Worm (Caenorhabditis elegans) whole organism, L1 larva: ENCODE measurements around the gene taf-6.2.

Experiments
- C04F5.9 ChIP-seq: sonication (generic microtip); optimal IDR thresholded peaks from 2 replicates; lab custom pipeline; 2016; ENCODE audit warnings: missing genetic modification characterization, missing compliant biosample characterization
- C16A3.4 ChIP-seq: fragments of 150-350 bp; optimal IDR thresholded peaks from 2 replicates; lab custom pipeline; 2014; ENCODE audit warnings: missing biosample characterization, missing genetic modification characterization
- alr-1 ChIP-seq: fragments of 200-800 bp; sonication (Bioruptor generic); optimal IDR thresholded peaks from 2 replicates; lab custom pipeline; 2018; ENCODE audit warnings: borderline replicate concordance, mild to moderate bottlenecking, missing genetic modification characterization, missing compliant biosample characterization
- aly-2 ChIP-seq: fragments of 150-350 bp; optimal IDR thresholded peaks from 2 replicates; lab custom pipeline; 2014; ENCODE audit warnings: missing biosample characterization, missing genetic modification characterization
- blmp-1 ChIP-seq: fragments of 150-350 bp; optimal IDR thresholded peaks from 2 replicates; lab custom pipeline; 2014; ENCODE audit warnings: missing biosample characterization, missing genetic modification characterization
- ceh-8 ChIP-seq: fragments of 200-800 bp; sonication (Bioruptor generic); optimal IDR thresholded peaks from 2 replicates; lab custom pipeline; 2018; ENCODE audit warnings: mild to moderate bottlenecking, missing genetic modification characterization, moderate library complexity, missing compliant biosample characterization
- ceh-90 ChIP-seq: sonication (generic microtip); optimal IDR thresholded peaks from 2 replicates; lab custom pipeline; 2016; ENCODE audit warnings: missing genetic modification characterization, missing compliant biosample characterization
- ces-1 ChIP-seq: fragments of 150-350 bp; optimal IDR thresholded peaks from 2 replicates; lab custom pipeline; 2014; ENCODE audit warnings: missing biosample characterization, missing genetic modification reagents, missing genetic modification characterization
- dpl-1 ChIP-seq, 3 experiments: fragments of 150-350 bp in 2 of 3; sonication (generic microtip) in 1 of 3; optimal IDR thresholded peaks; 2 replicates each; lab custom pipeline; 2014 to 2017; ENCODE audit warnings: missing biosample characterization in 3 of 3, missing genetic modification characterization in 3 of 3, missing genetic modification reagents in 3 of 3
- efl-1 ChIP-seq, 4 experiments: fragments of 150-350 bp; optimal IDR thresholded peaks in 3 of 4; peaks in 1 of 4; 1 replicate in 1 of 4; 2 replicates in 3 of 4; lab custom pipeline; 2014; ENCODE audit warnings: missing biosample characterization in 2 of 4, missing genetic modification characterization in 2 of 4, missing genetic modification reagents in 2 of 4
- egl-13 ChIP-seq: sonication (generic microtip); optimal IDR thresholded peaks from 2 replicates; lab custom pipeline; 2016; ENCODE audit warnings: missing genotype, missing genetic modification reagents, missing genetic modification characterization, missing compliant biosample characterization
- egl-27 ChIP-seq, 2 experiments: fragments of 150-350 bp in 1 of 2; sonication (generic microtip); optimal IDR thresholded peaks; 3 replicates each; lab custom pipeline; 2017 to 2018; ENCODE audit warnings: missing biosample characterization in 2 of 2, missing genetic modification characterization in 2 of 2, missing genetic modification reagents in 2 of 2
- elt-2 ChIP-seq: sonication (generic microtip); optimal IDR thresholded peaks from 2 replicates; lab custom pipeline; 2016; ENCODE audit warnings: missing genetic modification characterization, mild to moderate bottlenecking, inconsistent platforms, missing compliant biosample characterization, missing genetic modification reagents
- elt-3 ChIP-seq, 6 experiments: fragments of 150-350 bp in 1 of 6; sonication (generic microtip); optimal IDR thresholded peaks; 2 replicates each; lab custom pipeline; 2017 to 2018; ENCODE audit warnings: missing biosample characterization in 6 of 6, missing genetic modification characterization in 6 of 6, inconsistent platforms in 1 of 6
- fkh-10 ChIP-seq: sonication (generic microtip); optimal IDR thresholded peaks from 2 replicates; lab custom pipeline; 2017; ENCODE audit warnings: missing biosample characterization, missing genetic modification reagents, missing genetic modification characterization
- fkh-4 ChIP-seq: sonication (generic microtip); optimal IDR thresholded peaks from 2 replicates; lab custom pipeline; 2016; ENCODE audit warnings: missing compliant biosample characterization, missing genetic modification characterization, borderline replicate concordance
- fkh-8 ChIP-seq: sonication (generic microtip); optimal IDR thresholded peaks from 2 replicates; lab custom pipeline; 2016; ENCODE audit warnings: mild to moderate bottlenecking, missing genetic modification characterization, missing compliant biosample characterization
- fos-1 ChIP-seq: fragments of 150-350 bp; optimal IDR thresholded peaks from 2 replicates; lab custom pipeline; 2014; ENCODE audit warnings: missing biosample characterization, missing genetic modification characterization
- grh-1 ChIP-seq: fragments of 200-800 bp; sonication (Bioruptor generic); IDR thresholded peaks from 2 replicates; pipeline ENCODE4 v1.3.6; 2022; ENCODE audit warnings: missing genetic modification reagents, missing genetic modification characterization, missing compliant biosample characterization
- hlh-4 ChIP-seq: sonication (generic microtip); optimal IDR thresholded peaks from 2 replicates; lab custom pipeline; 2016; ENCODE audit warnings: mild to moderate bottlenecking, missing genetic modification characterization, missing compliant biosample characterization
- irx-1 ChIP-seq: sonication (generic microtip); optimal IDR thresholded peaks from 2 replicates; lab custom pipeline; 2016; ENCODE audit warnings: missing genetic modification characterization, missing compliant biosample characterization
- jun-1 ChIP-seq: fragments of 150-350 bp; optimal IDR thresholded peaks from 2 replicates; lab custom pipeline; 2014; ENCODE audit warnings: missing biosample characterization, missing genetic modification reagents, missing genetic modification characterization
- lin-14 ChIP-seq: fragments of 200-800 bp; sonication (Bioruptor generic); optimal IDR thresholded peaks from 2 replicates; lab custom pipeline; 2018; ENCODE audit warnings: mild to moderate bottlenecking, missing genetic modification characterization, moderate library complexity, missing compliant biosample characterization
- lin-15B ChIP-seq: fragments of 150-350 bp; sonication (generic microtip); optimal IDR thresholded peaks from 3 replicates; lab custom pipeline; 2014; ENCODE audit warnings: missing biosample characterization, missing genetic modification characterization
- lin-35 ChIP-seq, 2 experiments: fragments of 150-350 bp; optimal IDR thresholded peaks; 2 replicates each; lab custom pipeline; 2014; ENCODE audit warnings: missing biosample characterization in 2 of 2, missing genetic modification characterization in 2 of 2, missing genetic modification reagents in 2 of 2
- lsy-2 ChIP-seq, 2 experiments: fragments of 150-350 bp; optimal IDR thresholded peaks; 2 replicates each; lab custom pipeline; 2014; ENCODE audit warnings: missing biosample characterization in 2 of 2, missing genetic modification characterization in 2 of 2
- mdl-1 ChIP-seq, 2 experiments: fragments of 150-350 bp; optimal IDR thresholded peaks; 2 replicates each; lab custom pipeline; 2014 to 2017; ENCODE audit warnings: missing biosample characterization in 2 of 2, missing genetic modification characterization in 2 of 2, inconsistent platforms in 1 of 2
- mef-2 ChIP-seq: fragments of 150-350 bp; optimal IDR thresholded peaks from 2 replicates; lab custom pipeline; 2014; ENCODE audit warnings: missing biosample characterization, missing genetic modification characterization
- nhr-11 ChIP-seq: fragments of 150-350 bp; optimal IDR thresholded peaks from 2 replicates; lab custom pipeline; 2014; ENCODE audit warnings: missing biosample characterization, missing genetic modification characterization
- nhr-12 ChIP-seq: sonication (generic microtip); optimal IDR thresholded peaks from 2 replicates; lab custom pipeline; 2017; ENCODE audit warnings: missing biosample characterization, missing genetic modification characterization
- nhr-20 ChIP-seq: sonication (generic microtip); optimal IDR thresholded peaks from 2 replicates; lab custom pipeline; 2016; ENCODE audit warnings: mild to moderate bottlenecking, missing genetic modification characterization, missing compliant biosample characterization
- nhr-237 ChIP-seq: fragments of 150-350 bp; optimal IDR thresholded peaks from 2 replicates; lab custom pipeline; 2014; ENCODE audit warnings: missing biosample characterization, missing genetic modification characterization
- nhr-28 ChIP-seq: fragments of 150-350 bp; optimal IDR thresholded peaks from 2 replicates; lab custom pipeline; 2014; ENCODE audit warnings: missing biosample characterization, missing genetic modification characterization
- nhr-47 ChIP-seq: sonication (generic microtip); optimal IDR thresholded peaks from 2 replicates; lab custom pipeline; 2016; ENCODE audit warnings: mild to moderate bottlenecking, missing genetic modification characterization, moderate library complexity, missing compliant biosample characterization
- nhr-71 ChIP-seq: sonication (generic microtip); optimal IDR thresholded peaks from 2 replicates; lab custom pipeline; 2016; ENCODE audit warnings: mild to moderate bottlenecking, missing genetic modification characterization, moderate library complexity, missing compliant biosample characterization
- nhr-76 ChIP-seq: sonication (generic microtip); optimal IDR thresholded peaks from 2 replicates; lab custom pipeline; 2017; ENCODE audit warnings: missing biosample characterization, missing genetic modification characterization
- nhr-77 ChIP-seq: fragments of 150-350 bp; optimal IDR thresholded peaks from 2 replicates; lab custom pipeline; 2014; ENCODE audit warnings: missing biosample characterization, missing genetic modification characterization
- nhr-84 ChIP-seq: sonication (generic microtip); optimal IDR thresholded peaks from 2 replicates; lab custom pipeline; 2017; ENCODE audit warnings: missing biosample characterization, missing genetic modification characterization
- nhr-90 ChIP-seq: sonication (generic microtip); optimal IDR thresholded peaks from 2 replicates; lab custom pipeline; 2016; ENCODE audit warnings: mild to moderate bottlenecking, missing genetic modification characterization, missing compliant biosample characterization; ENCODE audit not compliant: poor library complexity
- pax-3 ChIP-seq: fragments of 200-800 bp; sonication (Bioruptor generic); optimal IDR thresholded peaks from 2 replicates; lab custom pipeline; 2018; ENCODE audit warnings: mild to moderate bottlenecking, missing genetic modification characterization, moderate library complexity, missing compliant biosample characterization
- snpc-4 ChIP-seq: fragments of 150-350 bp; optimal IDR thresholded peaks from 2 replicates; lab custom pipeline; 2014; ENCODE audit warnings: missing biosample characterization, missing genetic modification characterization
- snu-23 ChIP-seq: sonication (generic microtip); optimal IDR thresholded peaks from 2 replicates; lab custom pipeline; 2016; ENCODE audit warnings: missing genetic modification characterization, missing compliant biosample characterization
- sptf-1 ChIP-seq: fragments of 150-350 bp; optimal IDR thresholded peaks from 2 replicates; lab custom pipeline; 2014; ENCODE audit warnings: missing biosample characterization, missing genetic modification characterization
- sup-37 ChIP-seq: fragments of 200-800 bp; sonication (Bioruptor generic); optimal IDR thresholded peaks from 2 replicates; lab custom pipeline; 2018; ENCODE audit warnings: mild to moderate bottlenecking, missing genetic modification characterization, missing compliant biosample characterization
- swsn-7 ChIP-seq: sonication (generic microtip); optimal IDR thresholded peaks from 2 replicates; lab custom pipeline; 2016; ENCODE audit warnings: missing genetic modification characterization, missing compliant biosample characterization
- tlp-1 ChIP-seq: fragments of 150-350 bp; optimal IDR thresholded peaks from 2 replicates; lab custom pipeline; 2014; ENCODE audit warnings: missing biosample characterization, missing genetic modification characterization
- unc-130 ChIP-seq: fragments of 150-350 bp; optimal IDR thresholded peaks from 2 replicates; lab custom pipeline; 2017; ENCODE audit warnings: missing biosample characterization, missing genetic modification characterization, inconsistent platforms
- unc-30 ChIP-seq: sonication (generic microtip); optimal IDR thresholded peaks from 2 replicates; lab custom pipeline; 2017; ENCODE audit warnings: missing biosample characterization, missing genetic modification characterization
- vab-15 ChIP-seq: sonication (generic microtip); optimal IDR thresholded peaks from 2 replicates; lab custom pipeline; 2017; ENCODE audit warnings: missing genotype, mild to moderate bottlenecking, missing genetic modification characterization, missing compliant biosample characterization
- xbp-1 ChIP-seq: sonication (generic microtip); optimal IDR thresholded peaks from 2 replicates; lab custom pipeline; 2016; ENCODE audit warnings: missing genetic modification characterization, missing compliant biosample characterization
- zag-1 ChIP-seq: fragments of 150-350 bp; optimal IDR thresholded peaks from 2 replicates; lab custom pipeline; 2014; ENCODE audit warnings: missing biosample characterization, missing genetic modification characterization
- ztf-11 ChIP-seq, 2 experiments: sonication (generic microtip); optimal IDR thresholded peaks; 2 replicates each; lab custom pipeline; 2016 to 2017; ENCODE audit warnings: missing genetic modification characterization in 2 of 2, missing biosample characterization in 1 of 2, missing compliant biosample characterization in 1 of 2
- ztf-4 ChIP-seq: fragments of 150-350 bp; optimal IDR thresholded peaks from 2 replicates; lab custom pipeline; 2014; ENCODE audit warnings: missing biosample characterization, missing genetic modification characterization

Gene taf-6.2

DNA sequence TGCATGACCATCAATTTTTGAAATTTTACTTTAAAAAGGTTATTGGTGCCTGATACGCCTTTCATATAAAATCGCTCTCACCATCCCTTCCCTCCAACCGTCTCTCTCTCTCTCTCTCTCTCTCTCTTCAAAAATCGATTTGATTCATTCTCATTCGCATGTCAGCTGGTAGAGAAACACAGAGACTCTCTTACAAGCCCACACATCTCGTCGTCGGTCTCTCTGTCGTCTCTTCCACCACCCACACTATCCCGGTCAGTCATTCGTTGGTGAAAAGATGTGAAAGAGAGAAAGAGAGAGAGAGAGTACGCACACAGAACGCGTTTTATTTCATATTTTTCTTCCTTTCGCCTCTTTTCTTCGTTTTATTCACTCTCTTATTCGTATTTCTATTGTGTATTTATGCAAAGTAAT is 47.9 kb upstream of the taf-6.2 start (continued):
- TF ChIP-seq efl-1 (optimal IDR thresholded peaks at IDR 0.05; lab: Kevin White, UChicago), result peak; percentile 83 to 93
- TF ChIP-seq efl-1 (GFP tag; optimal IDR thresholded peaks at IDR 0.05 in 1 of 2; lab: Kevin White, UChicago), result peak; percentile 57 to 95
- TF ChIP-seq nhr-84 (tag; lab: Kevin White, UChicago), result no peak
- TF ChIP-seq zag-1 (tag; lab: Kevin White, UChicago), result no peak
- no peak for TF ChIP-seq hlh-4 (tag; lab: Kevin White, UChicago)
- no peak for TF ChIP-seq sup-37 (GFP tag; lab: Kevin White, UChicago)
- no peak for TF ChIP-seq unc-30 (tag; lab: Kevin White, UChicago)
- peak; percentile 94 for TF ChIP-seq nhr-71 (tag; lab: Kevin White, UChicago)
- no peak for TF ChIP-seq nhr-76 (tag; lab: Kevin White, UChicago)
- peak; percentile 75 to 81 for TF ChIP-seq lin-35 (GFP tag; optimal IDR thresholded peaks at IDR 0.05; lab: Kevin White, UChicago)
- TF ChIP-seq elt-2 (tag; lab: Kevin White, UChicago), result peak; percentile 41
- TF ChIP-seq lin-14 (GFP tag; lab: Kevin White, UChicago), result peak; percentile 98
- peak; percentile 73 for TF ChIP-seq irx-1 (tag; lab: Kevin White, UChicago)
- no peak for TF ChIP-seq unc-130 (tag; lab: Kevin White, UChicago)
- peak in 2 of 6 experiments; percentile 46 to 58 for TF ChIP-seq elt-3 (tag; optimal IDR thresholded peaks at IDR 0.05; lab: Kevin White, UChicago)
- peak; percentile 83 for TF ChIP-seq jun-1 (tag; lab: Kevin White, UChicago)
- TF ChIP-seq ces-1 (GFP tag; lab: Kevin White, UChicago), result no peak
- peak in 1 of 2 experiments; percentile 70 for TF ChIP-seq egl-27 (tag; optimal IDR thresholded peaks at IDR 0.05; lab: Kevin White, UChicago)
- TF ChIP-seq blmp-1, result peak; percentile 88
- no peak for TF ChIP-seq lin-15B (tag; lab: Kevin White, UChicago)
- peak; percentile 52 for TF ChIP-seq egl-13 (tag; lab: Kevin White, UChicago)
- TF ChIP-seq C16A3.4 (tag; lab: Kevin White, UChicago), result peak; percentile 79
- peak; percentile 76 for TF ChIP-seq xbp-1 (tag; lab: Kevin White, UChicago)
- peak; percentile 72 for TF ChIP-seq nhr-11 (tag; lab: Kevin White, UChicago)
- peak in 1 of 2 experiments; percentile 27 for TF ChIP-seq ztf-11 (tag; optimal IDR thresholded peaks at IDR 0.05; lab: Kevin White, UChicago)
- TF ChIP-seq grh-1 (GFP tag; lab: Robert Waterston, UW), result peak; percentile 27; the same call in 1 of the 2 replicates
- peak; percentile 24 for TF ChIP-seq pax-3 (tag; lab: Kevin White, UChicago)
- peak; percentile 89 for TF ChIP-seq swsn-7
- no peak for TF ChIP-seq C04F5.9 (tag; lab: Kevin White, UChicago)
- no peak for TF ChIP-seq tlp-1 (tag; lab: Kevin White, UChicago)
- peak; percentile 86 for TF ChIP-seq nhr-47 (tag; lab: Kevin White, UChicago)
- TF ChIP-seq ceh-90, result no peak
- TF ChIP-seq nhr-90 (tag; lab: Kevin White, UChicago), result peak; percentile 75
- peak; percentile 80 for TF ChIP-seq nhr-77 (tag; lab: Kevin White, UChicago)
- TF ChIP-seq sptf-1, result no peak
- TF ChIP-seq fkh-4 (tag; lab: Kevin White, UChicago), result no peak
- peak; percentile 61 for TF ChIP-seq snpc-4
- TF ChIP-seq nhr-20 (tag; lab: Kevin White, UChicago), result peak; percentile 89
- TF ChIP-seq alr-1 (tag; lab: Kevin White, UChicago), result no peak
- TF ChIP-seq nhr-237, result peak; percentile 80
- TF ChIP-seq fkh-8 (tag; lab: Kevin White, UChicago), result peak; percentile 79
- TF ChIP-seq mdl-1 (tag; optimal IDR thresholded peaks at IDR 0.05; lab: Kevin White, UChicago), result peak in 1 of 2 experiments; percentile 81
- TF ChIP-seq snu-23 (GFP tag; lab: Kevin White, UChicago), result peak; percentile 94
- no peak for TF ChIP-seq nhr-12 (tag; lab: Kevin White, UChicago)
- TF ChIP-seq fos-1 (tag; lab: Kevin White, UChicago), result peak; percentile 84
- TF ChIP-seq ztf-4 (tag; lab: Kevin White, UChicago), result peak; percentile 86
- peak; percentile 80 to 91 for TF ChIP-seq lsy-2 (tag; optimal IDR thresholded peaks at IDR 0.05; lab: Kevin White, UChicago)
- no peak for TF ChIP-seq nhr-28 (tag; lab: Kevin White, UChicago)
- peak; percentile 58 for TF ChIP-seq ceh-8
- TF ChIP-seq fkh-10 (GFP tag; lab: Kevin White, UChicago), result peak; percentile 7
- peak; percentile 53 for TF ChIP-seq mef-2 (tag; lab: Kevin White, UChicago)
- TF ChIP-seq aly-2 (tag; lab: Kevin White, UChicago), result peak; percentile 57
- TF ChIP-seq vab-15 (tag; lab: Kevin White, UChicago), result no peak
- TF ChIP-seq dpl-1 (GFP tag; optimal IDR thresholded peaks at IDR 0.05; lab: Kevin White, UChicago), result peak; percentile 52 to 65 (median 61)
